Worm (Caenorhabditis elegans): ENCODE data around the gene Y39A3CL.3.
A peak's percentile ranks its signal among the peaks of the same experiment; 100 is the strongest.

Gene Y39A3CL.3

DNA sequence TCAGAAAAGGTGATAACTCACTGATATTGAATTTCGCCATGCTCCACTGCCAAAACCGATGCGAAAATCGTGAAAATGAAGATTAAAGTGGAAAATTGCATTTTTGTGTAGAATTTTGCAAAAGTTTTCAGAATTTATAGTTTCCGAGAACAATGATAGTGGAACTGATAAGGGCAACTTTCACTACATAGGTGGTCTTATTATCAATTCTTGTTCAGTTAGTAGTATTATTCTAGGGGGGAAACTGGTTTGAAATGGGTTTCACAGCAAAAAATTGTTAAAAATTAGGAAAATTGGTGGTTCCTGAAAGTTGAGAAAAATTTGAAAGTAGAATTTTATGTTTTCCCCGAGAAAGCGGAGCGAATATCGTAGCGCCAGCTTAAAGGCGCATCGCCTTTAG, 19.5 kb upstream of the Y39A3CL.3 start, which contains the start of gene Y46E12A.5:
Y46E12A.5 (minus strand) TSS at position 101 of the 400 bp plus-strand sequence.
- TF ChIP-seq unc-62 (GFP tag; optimal IDR thresholded peaks at IDR 0.05 in 1 of 2) = peak in 1 of 2 experiments; percentile 29
- no peak for TF ChIP-seq unc-62 (tag; optimal IDR thresholded peaks at IDR 0.05)
- TF ChIP-seq dpl-1 (GFP tag; optimal IDR thresholded peaks at IDR 0.05) = no peak
- TF ChIP-seq skn-1 (tag; optimal IDR thresholded peaks at IDR 0.05) = no peak
- TF ChIP-seq Y105C5A.15 (GFP tag; IDR thresholded peaks at IDR 0.05) = no peak
- no peak for TF ChIP-seq lin-29 (GFP tag; IDR thresholded peaks at IDR 0.05)
- no peak for TF ChIP-seq T26A8.4 (GFP tag; IDR thresholded peaks at IDR 0.05)

DNA sequence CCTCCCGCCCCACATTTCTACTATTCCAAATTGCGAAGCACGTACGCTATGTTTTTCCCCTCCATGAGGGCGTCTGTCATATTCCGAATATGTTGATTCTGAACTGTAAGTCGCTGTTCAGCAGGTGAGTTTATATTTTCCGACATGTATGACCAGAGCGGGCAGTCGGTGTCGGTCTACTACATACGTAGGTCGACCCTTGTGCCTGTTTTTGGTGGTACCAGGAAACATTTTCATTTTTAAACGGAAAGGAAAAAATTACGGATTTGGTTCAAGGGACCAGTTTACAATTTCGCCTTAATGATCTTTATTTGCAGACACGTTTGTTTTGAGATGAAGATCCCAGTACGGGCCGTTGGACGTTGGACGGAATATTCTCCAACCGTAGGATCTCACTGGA, 19.0 kb upstream of the Y39A3CL.3 start, which contains the start of gene Y46E12A.2:
Y46E12A.2 (plus strand) TSS at position 301 of the 400 bp plus-strand sequence.
- no peak for TF ChIP-seq pqm-1 (tag; optimal IDR thresholded peaks at IDR 0.05)
- no peak for TF ChIP-seq nhr-10 (tag; optimal IDR thresholded peaks at IDR 0.05)
- TF ChIP-seq hif-1 (tag; optimal IDR thresholded peaks at IDR 0.05) = no peak
- no peak for TF ChIP-seq mes-2 (tag; optimal IDR thresholded peaks at IDR 0.05; ENCODE audit: poor library complexity, severe bottlenecking)
- TF ChIP-seq vab-7 (GFP tag; IDR thresholded peaks at IDR 0.05) = no peak
- no peak for TF ChIP-seq ctbp-1 (GFP tag; IDR thresholded peaks at IDR 0.05)
- TF ChIP-seq daf-19 (GFP tag; conservative IDR thresholded peaks at IDR 0.05) = no peak

DNA sequence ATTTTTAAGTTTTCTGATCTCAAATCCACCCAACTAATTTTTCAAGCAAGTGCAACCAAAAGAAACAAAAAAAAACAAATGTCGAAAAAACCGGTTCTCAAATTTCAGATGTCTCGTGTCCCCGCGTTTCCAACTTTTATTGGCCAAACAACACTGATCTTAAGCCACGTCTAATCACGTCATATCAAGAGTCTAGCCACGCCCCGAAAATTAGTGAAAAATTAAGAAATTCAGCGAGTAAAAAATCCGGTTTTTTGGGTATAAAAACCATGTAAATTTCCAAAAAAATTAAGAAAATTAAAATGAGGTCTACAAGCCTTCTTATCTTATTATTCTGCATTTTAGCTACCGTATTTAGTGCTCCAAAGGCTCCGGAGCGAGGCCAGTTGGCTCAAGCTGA, 14.4 kb upstream of the Y39A3CL.3 start, which contains the start of gene cnc-6:
cnc-6 (plus strand) TSS at position 301 of the 400 bp plus-strand sequence.
- TF ChIP-seq aha-1 (tag) (peak; percentile 17), ZK337.2 (GFP tag; IDR thresholded peaks at IDR 0.05) (no peak)

DNA sequence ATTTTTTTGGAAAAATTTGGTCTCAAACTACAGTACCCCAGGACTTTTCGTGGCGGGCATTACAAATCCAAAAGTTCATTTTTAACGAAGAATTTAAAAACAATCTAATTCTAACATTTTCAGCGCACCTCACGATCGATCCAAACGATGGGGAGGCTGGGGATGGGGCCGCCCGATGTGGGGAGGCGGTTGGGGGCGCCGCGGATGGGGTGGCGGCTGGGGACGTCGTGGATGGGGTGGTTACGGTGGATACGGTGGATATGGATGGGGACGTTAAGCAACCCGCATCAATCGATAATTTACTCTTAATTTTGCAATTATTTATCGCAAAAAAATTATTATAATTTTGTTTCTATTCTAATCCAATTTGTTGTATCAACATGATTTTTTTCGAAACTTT, 13.1 kb upstream of the Y39A3CL.3 start:
- no peak for TF ChIP-seq Y5F2A.4 (GFP tag; optimal IDR thresholded peaks at IDR 0.05)
- TF ChIP-seq lin-15B (tag; optimal IDR thresholded peaks at IDR 0.05) = no peak
- no peak for TF ChIP-seq nhr-42 (GFP tag; IDR thresholded peaks at IDR 0.05)
- peak; percentile 82 for TF ChIP-seq set-16 (GFP tag; IDR thresholded peaks at IDR 0.05)

DNA sequence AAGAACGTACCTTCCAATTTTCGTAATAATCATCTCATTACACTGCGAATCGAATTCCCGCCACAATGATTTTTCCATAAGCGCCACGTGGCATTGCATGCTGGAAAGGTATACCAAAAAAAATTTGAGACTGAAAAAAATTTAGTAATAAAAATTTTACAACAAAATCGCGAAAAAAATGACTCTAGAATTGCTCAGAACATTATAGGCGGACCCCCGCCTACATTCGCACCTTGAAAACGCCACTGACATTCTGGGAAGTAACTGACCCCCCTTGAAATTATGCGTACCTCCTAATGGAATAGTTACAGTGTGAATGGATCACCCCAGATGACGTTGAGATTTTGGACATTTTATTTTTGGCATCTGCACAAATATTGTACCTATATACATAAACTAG, 7.6 kb upstream of the Y39A3CL.3 start, which contains the start of gene tbx-43:
tbx-43 (minus strand) TSS at position 101 of the 400 bp plus-strand sequence.
- TF ChIP-seq ztf-7 (tag; optimal IDR thresholded peaks at IDR 0.05) (no peak), ZK546.5 (tag; optimal IDR thresholded peaks at IDR 0.05) (no peak), fos-1 (tag; optimal IDR thresholded peaks at IDR 0.05) (no peak), aha-1 (tag) (peak; percentile 25)

DNA sequence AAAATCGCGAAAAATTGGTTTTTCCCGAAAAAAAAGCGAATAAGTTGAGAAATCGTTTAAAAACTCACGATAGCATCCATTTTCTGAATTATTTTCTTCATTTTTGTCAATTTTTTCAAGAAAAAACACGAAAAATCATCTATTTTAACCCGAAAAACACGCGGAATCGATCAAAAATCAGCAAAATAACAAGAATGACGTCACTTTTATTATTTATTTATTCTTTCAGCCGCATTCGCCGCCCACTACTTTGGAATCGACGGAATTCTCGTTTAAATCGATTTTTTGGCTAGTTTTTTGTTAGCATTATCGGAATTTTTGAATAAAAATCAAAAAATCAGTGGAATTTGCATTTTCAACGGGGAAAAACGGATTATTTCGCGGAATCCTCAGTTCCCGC, 367 bp downstream of the Y39A3CL.3 start, which contains the start of gene Y39A3CL.4:
Y39A3CL.4 (minus strand) TSS at position 101 of the 400 bp plus-strand sequence.
- TF ChIP-seq T26A8.4 (GFP tag; IDR thresholded peaks at IDR 0.05) (no peak), daf-16 (GFP tag; optimal IDR thresholded peaks at IDR 0.05) (no peak), daf-16 (tag; optimal IDR thresholded peaks at IDR 0.05) (peak; percentile 8), tra-1 (GFP tag; IDR thresholded peaks at IDR 0.05) (no peak)

DNA sequence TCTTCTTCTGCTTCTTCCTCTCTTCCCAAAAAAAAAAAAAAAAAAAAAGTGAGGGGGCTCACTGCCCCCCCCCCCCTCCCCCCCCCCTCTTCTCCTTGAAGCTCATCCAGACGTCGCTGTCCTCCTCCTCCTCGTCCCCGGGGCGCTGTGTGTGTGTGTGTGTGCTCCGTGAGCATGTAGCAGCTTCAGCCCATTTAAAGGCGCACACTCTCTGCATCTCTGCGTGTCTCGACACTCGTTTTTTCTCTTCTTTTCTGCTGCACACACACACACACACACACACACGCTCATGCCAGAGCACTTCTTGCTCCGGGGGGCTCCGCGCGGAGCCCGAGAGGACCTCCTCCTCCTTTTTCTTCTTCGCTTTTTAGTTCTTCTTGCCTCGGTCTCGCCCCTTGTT, 8.2 kb downstream of the Y39A3CL.3 start:
- TF ChIP-seq attf-4 (tag; optimal IDR thresholded peaks at IDR 0.05) = no peak
- no peak for TF ChIP-seq zfp-2 (tag; optimal IDR thresholded peaks at IDR 0.05)
- TF ChIP-seq cey-2 (tag; optimal IDR thresholded peaks at IDR 0.05; ENCODE audit: borderline replicate concordance, insufficient read depth) = no peak
- peak in 1 of 2 experiments; percentile 53 for TF ChIP-seq mdl-1 (tag; optimal IDR thresholded peaks at IDR 0.05)
- TF ChIP-seq nhr-28 (tag; optimal IDR thresholded peaks at IDR 0.05) = no peak
- TF ChIP-seq unc-39 (tag; optimal IDR thresholded peaks at IDR 0.05) = no peak
- TF ChIP-seq dmd-6 (GFP tag; IDR thresholded peaks at IDR 0.05) = peak; percentile 14; the same call in 1 of the 2 replicates
- TF ChIP-seq hlh-11 (tag; optimal IDR thresholded peaks at IDR 0.05) = peak; percentile 47
- peak in 1 of 2 experiments; percentile 57 for TF ChIP-seq hif-1 (tag; optimal IDR thresholded peaks at IDR 0.05)
- TF ChIP-seq ceh-28 (tag; optimal IDR thresholded peaks at IDR 0.05) = no peak
- no peak for TF ChIP-seq snpc-4 (tag; optimal IDR thresholded peaks at IDR 0.05)
- no peak for TF ChIP-seq tra-1 (GFP tag; IDR thresholded peaks at IDR 0.05)
- TF ChIP-seq ztf-11 (tag; optimal IDR thresholded peaks at IDR 0.05) = no peak
- no peak for TF ChIP-seq D1046.2 (GFP tag; IDR thresholded peaks at IDR 0.05)
- TF ChIP-seq lin-39 (tag; optimal IDR thresholded peaks at IDR 0.05) = no peak
- no peak for TF ChIP-seq zip-2 (tag; optimal IDR thresholded peaks at IDR 0.05)
- no peak for TF ChIP-seq ceh-44 (GFP tag; IDR thresholded peaks at IDR 0.05)
- TF ChIP-seq snpc-1.2 (GFP tag; IDR thresholded peaks at IDR 0.05) = no peak
- TF ChIP-seq mes-2 (tag; optimal IDR thresholded peaks at IDR 0.05; ENCODE audit: poor library complexity, severe bottlenecking) = peak; percentile 46

Measured in whole organism, L4 larva.